Worm (Caenorhabditis elegans): ENCODE measurements around the gene soap-1.
A peak's percentile ranks its signal among the peaks of the same experiment; 100 is the strongest.

The soap-1 gene

ce11 chrV:7237133-7237532, 22.4 kb upstream of the soap-1 start, which contains the start of gene hyls-1 (continued):
- TF ChIP-seq ceh-91 (GFP tag; IDR thresholded peaks at IDR 0.05) (peak; percentile 77), sdz-38 (tag; optimal IDR thresholded peaks at IDR 0.05) (no peak), F33H1.4 (GFP tag; IDR thresholded peaks at IDR 0.05) (peak; percentile 63), F23B12.7 (tag; optimal IDR thresholded peaks at IDR 0.05; ENCODE audit: insufficient read depth) (peak; percentile 91), unc-62 (GFP tag; optimal IDR thresholded peaks at IDR 0.05) (no peak), B0336.3 (GFP tag; IDR thresholded peaks at IDR 0.05) (0 out of 2 replicates have a peak, but pooled peaks have one; percentile 40), dpff-1 (tag; optimal IDR thresholded peaks at IDR 0.05) (no peak), Y53G8AR.9 (GFP tag; conservative IDR thresholded peaks at IDR 0.05) (peak; percentile 65; the same call in 1 of the 2 replicates), unc-130 (GFP tag; optimal IDR thresholded peaks at IDR 0.05) (peak; percentile 41), sea-2 (GFP tag; IDR thresholded peaks at IDR 0.05) (no peak), ceh-27 (GFP tag; optimal IDR thresholded peaks at IDR 0.05) (peak; percentile 33), dpl-1 (GFP tag; optimal IDR thresholded peaks at IDR 0.05) (peak; percentile 85), madf-3 (GFP tag; IDR thresholded peaks at IDR 0.05) (peak; percentile 89; the same call in 1 of the 2 replicates), tlf-1 (GFP tag; optimal IDR thresholded peaks at IDR 0.05) (peak; percentile 63), hmg-20 (GFP tag; IDR thresholded peaks at IDR 0.05) (peak; percentile 25; the same call in 1 of the 2 replicates), rpc-1 (optimal IDR thresholded peaks at IDR 0.05) (peak; percentile 31), rpc-1 (tag; optimal IDR thresholded peaks at IDR 0.05) (no peak), efl-1 (GFP tag; optimal IDR thresholded peaks at IDR 0.05) (peak; percentile 93), die-1 (tag; optimal IDR thresholded peaks at IDR 0.05) (no peak), lsy-27 (tag; optimal IDR thresholded peaks at IDR 0.05; ENCODE audit: borderline replicate concordance, insufficient read depth) (peak; percentile 7), nhr-179 (tag; optimal IDR thresholded peaks at IDR 0.05) (no peak), rcor-1 (GFP tag; IDR thresholded peaks at IDR 0.05) (peak; percentile 71), attf-3 (GFP tag; conservative IDR thresholded peaks at IDR 0.05) (peak; percentile 54; the same call in 1 of the 2 replicates), F55B11.4 (tag; optimal IDR thresholded peaks at IDR 0.05; ENCODE audit: borderline replicate concordance, insufficient read depth) (no peak), mcd-1 (GFP tag; IDR thresholded peaks at IDR 0.05) (peak; percentile 97), snpc-1.3 (tag; optimal IDR thresholded peaks at IDR 0.05; ENCODE audit: insufficient read depth) (peak; percentile 44), F39B2.1 (GFP tag; IDR thresholded peaks at IDR 0.05) (peak; percentile 20; the same call in 1 of the 2 replicates), B0019.2 (GFP tag; conservative IDR thresholded peaks at IDR 0.05) (0 out of 2 replicates have a peak, but pooled peaks have one; percentile 12), K11D2.4 (GFP tag; IDR thresholded peaks at IDR 0.05) (peak; percentile 55; the same call in 1 of the 2 replicates), lin-54 (GFP tag; optimal IDR thresholded peaks at IDR 0.05) (peak; percentile 97), C06A6.2 (GFP tag; conservative IDR thresholded peaks at IDR 0.05) (peak; percentile 81), Y56A3A.18 (GFP tag; IDR thresholded peaks at IDR 0.05) (no peak), madf-8 (GFP tag; conservative IDR thresholded peaks at IDR 0.05) (peak; percentile 64), D2030.7 (GFP tag; IDR thresholded peaks at IDR 0.05) (peak; percentile 83), nfyb-1 (GFP tag; IDR thresholded peaks at IDR 0.05) (peak; percentile 78), Y53F4B.3 (GFP tag; IDR thresholded peaks at IDR 0.05) (no peak), snpc-3.4 (tag; optimal IDR thresholded peaks at IDR 0.05) (peak; percentile 34), xnd-1 (tag; optimal IDR thresholded peaks at IDR 0.05) (peak; percentile 56), ztf-6 (GFP tag; IDR thresholded peaks at IDR 0.05) (no peak), attf-5 (GFP tag; optimal IDR thresholded peaks at IDR 0.05) (peak; percentile 87), tbp1 (GFP tag; optimal IDR thresholded peaks at IDR 0.05) (peak; percentile 42), lin-35 (GFP tag; optimal IDR thresholded peaks at IDR 0.05) (peak in 1 of 3 experiments; percentile 91), ceh-100 (GFP tag; IDR thresholded peaks at IDR 0.05) (peak; percentile 74)
